Worm (Caenorhabditis elegans) whole organism, early embryonic: Measurements from ENCODE around the gene K03B8.11.

ENCODE experiments used
- B0310.2 ChIP-seq: sonication (generic microtip); optimal IDR thresholded peaks from 2 replicates; lab custom pipeline; 2016; ENCODE audit warnings: mild to moderate bottlenecking, missing genetic modification characterization, missing compliant biosample characterization
- F13C5.2 ChIP-seq: sonication (generic microtip); optimal IDR thresholded peaks from 2 replicates; lab custom pipeline; 2017; ENCODE audit warnings: mild to moderate bottlenecking, missing genetic modification characterization, inconsistent platforms, missing compliant biosample characterization
- aly-1 ChIP-seq: sonication (generic microtip); optimal IDR thresholded peaks from 2 replicates; lab custom pipeline; 2016; ENCODE audit warnings: missing genetic modification characterization, missing compliant biosample characterization
- ama-1 ChIP-seq: fragments of 150-350 bp; optimal IDR thresholded peaks from 2 replicates; lab custom pipeline; 2014
- ceh-13 ChIP-seq: fragments of 200-800 bp; sonication (Bioruptor generic); optimal IDR thresholded peaks from 2 replicates; lab custom pipeline; 2018; ENCODE audit warnings: mild to moderate bottlenecking, missing genetic modification characterization, missing compliant biosample characterization
- ceh-36 ChIP-seq: sonication (generic microtip); optimal IDR thresholded peaks from 2 replicates; lab custom pipeline; 2016; ENCODE audit warnings: missing genetic modification characterization, inconsistent platforms, missing compliant biosample characterization
- ets-7 ChIP-seq: sonication (generic microtip); optimal IDR thresholded peaks from 2 replicates; lab custom pipeline; 2016; ENCODE audit warnings: missing genotype, missing genetic modification characterization, missing compliant biosample characterization
- flt-1 ChIP-seq: fragments of 200-800 bp; sonication (Bioruptor generic); IDR thresholded peaks from 2 replicates; pipeline ENCODE4 v1.3.6; 2022; ENCODE audit warnings: missing genetic modification characterization, missing compliant biosample characterization
- hmbx-1 ChIP-seq: sonication (generic microtip); optimal IDR thresholded peaks from 2 replicates; lab custom pipeline; 2016; ENCODE audit warnings: mild to moderate bottlenecking, missing genetic modification characterization, missing compliant biosample characterization
- hmg-4 ChIP-seq: fragments of 200-800 bp; sonication (Bioruptor generic); optimal IDR thresholded peaks from 2 replicates; lab custom pipeline; 2018; ENCODE audit warnings: mild to moderate bottlenecking, missing genetic modification characterization, missing compliant biosample characterization
- hnd-1 ChIP-seq: sonication (generic microtip); optimal IDR thresholded peaks from 2 replicates; lab custom pipeline; 2016; ENCODE audit warnings: missing genetic modification characterization, missing compliant biosample characterization
- pes-1 ChIP-seq: fragments of 200-800 bp; sonication (Bioruptor generic); IDR thresholded peaks from 2 replicates; pipeline ENCODE4 v1.3.6; 2022; ENCODE audit warnings: missing genetic modification reagents, missing genetic modification characterization, missing compliant biosample characterization
- scrt-1 ChIP-seq: fragments of 200-800 bp; sonication (Bioruptor generic); IDR thresholded peaks from 2 replicates; pipeline ENCODE4 v1.3.6; 2022; ENCODE audit warnings: missing genetic modification characterization, missing compliant biosample characterization
- sea-1 ChIP-seq: fragments of 200-800 bp; sonication (Bioruptor generic); conservative IDR thresholded peaks from 2 replicates; pipeline ENCODE4 v1.3.6; 2022; ENCODE audit warnings: missing genetic modification characterization, missing compliant biosample characterization
- tbx-11 ChIP-seq: fragments of 200-800 bp; sonication (Bioruptor generic); IDR thresholded peaks from 2 replicates; pipeline ENCODE4 v1.3.6; 2022; ENCODE audit warnings: missing genetic modification characterization, missing compliant biosample characterization
- tbx-37 ChIP-seq: fragments of 200-800 bp; sonication (Bioruptor generic); conservative IDR thresholded peaks from 2 replicates; pipeline ENCODE4 v1.3.6; 2022; ENCODE audit warnings: missing genetic modification reagents, missing genetic modification characterization, missing compliant biosample characterization
- tra-4 ChIP-seq: sonication (generic microtip); optimal IDR thresholded peaks from 2 replicates; lab custom pipeline; 2017; ENCODE audit warnings: missing genetic modification characterization, missing compliant biosample characterization

Gene K03B8.11

ce11 chrV:11354264-11354663 lies 36.0 kb downstream of the K03B8.11 start:
- TF ChIP-seq tbx-37: no peak

ce11 chrV:11352893-11353292 lies 37.4 kb downstream of the K03B8.11 start, which contains the start of gene npr-25:
npr-25 (minus strand) TSS chrV:11352993.
- TF ChIP-seq ceh-36 (tag; lab: Kevin White, UChicago) (no peak), tbx-37 (no peak), B0310.2 (no peak), tra-4 (tag; lab: Kevin White, UChicago) (no peak)

- no peak for TF ChIP-seq ceh-13 (GFP tag; lab: Kevin White, UChicago)
- no peak for TF ChIP-seq F13C5.2 (tag; lab: Kevin White, UChicago)
- TF ChIP-seq ceh-36 (tag; lab: Kevin White, UChicago): no peak
- no peak for TF ChIP-seq scrt-1 (GFP tag; lab: Robert Waterston, UW)
- TF ChIP-seq tbx-11: no peak
- no peak for TF ChIP-seq aly-1 (tag; lab: Kevin White, UChicago)
- TF ChIP-seq tra-4 (tag; lab: Kevin White, UChicago): no peak
- no peak for TF ChIP-seq hmbx-1 (tag; lab: Kevin White, UChicago)
- TF ChIP-seq pes-1 (GFP tag; lab: Robert Waterston, UW): no peak
Measured at ce11 chrV:11351263-11351662, 39.0 kb downstream of the K03B8.11 start.

ce11 chrV:11346912-11347311 lies 43.4 kb downstream of the K03B8.11 start, which contains the start of gene grl-7:
grl-7 (minus strand) TSS chrV:11347012.
- TF ChIP-seq ceh-36 (tag; lab: Kevin White, UChicago): no peak
- no peak for TF ChIP-seq ceh-13 (GFP tag; lab: Kevin White, UChicago)
- TF ChIP-seq aly-1 (tag; lab: Kevin White, UChicago): no peak
- no peak for TF ChIP-seq scrt-1 (GFP tag; lab: Robert Waterston, UW)
- TF ChIP-seq hmg-4 (GFP tag; lab: Kevin White, UChicago): no peak
- no peak for TF ChIP-seq ama-1 (lab: Kevin White, UChicago)
- no peak for TF ChIP-seq sea-1 (GFP tag; lab: Robert Waterston, UW)
- TF ChIP-seq tbx-37: no peak
- TF ChIP-seq pes-1 (GFP tag; lab: Robert Waterston, UW): no peak
- TF ChIP-seq F13C5.2 (tag; lab: Kevin White, UChicago): no peak
- TF ChIP-seq hmbx-1 (tag; lab: Kevin White, UChicago): no peak
- no peak for TF ChIP-seq B0310.2
- TF ChIP-seq ets-7: no peak
- TF ChIP-seq hnd-1: no peak
- TF ChIP-seq tra-4 (tag; lab: Kevin White, UChicago): no peak
- no peak for TF ChIP-seq flt-1 (GFP tag; lab: Robert Waterston, UW)
- no peak for TF ChIP-seq tbx-11

- TF ChIP-seq tbx-11 (no peak), ets-7 (no peak), ceh-13 (GFP tag; lab: Kevin White, UChicago) (no peak), sea-1 (GFP tag; lab: Robert Waterston, UW) (no peak), tbx-37 (no peak), scrt-1 (GFP tag; lab: Robert Waterston, UW) (no peak), F13C5.2 (tag; lab: Kevin White, UChicago) (no peak), hmg-4 (GFP tag; lab: Kevin White, UChicago) (no peak), hnd-1 (no peak), tra-4 (tag; lab: Kevin White, UChicago) (peak; percentile 14), B0310.2 (peak; percentile 11), aly-1 (tag; lab: Kevin White, UChicago) (no peak), hmbx-1 (tag; lab: Kevin White, UChicago) (no peak), flt-1 (GFP tag; lab: Robert Waterston, UW) (0 out of 2 replicates have a peak, but pooled peaks have one; percentile 22), pes-1 (GFP tag; lab: Robert Waterston, UW) (no peak), ceh-36 (tag; lab: Kevin White, UChicago) (no peak), ama-1 (lab: Kevin White, UChicago) (peak; percentile 60)
Measured at ce11 chrV:11344816-11345336, 45.4 kb downstream of the K03B8.11 start.

- no peak for TF ChIP-seq F13C5.2 (tag; lab: Kevin White, UChicago)
- no peak for TF ChIP-seq flt-1 (GFP tag; lab: Robert Waterston, UW)
- peak; percentile 8 for TF ChIP-seq ama-1 (lab: Kevin White, UChicago)
Measured at ce11 chrV:11344112-11344511, 46.2 kb downstream of the K03B8.11 start.

- TF ChIP-seq pes-1 (GFP tag; lab: Robert Waterston, UW) (no peak), flt-1 (GFP tag; lab: Robert Waterston, UW) (no peak), tbx-37 (no peak), ceh-36 (tag; lab: Kevin White, UChicago) (no peak), ceh-13 (GFP tag; lab: Kevin White, UChicago) (no peak), hnd-1 (no peak), tra-4 (tag; lab: Kevin White, UChicago) (no peak), B0310.2 (no peak), ama-1 (lab: Kevin White, UChicago) (no peak), hmbx-1 (tag; lab: Kevin White, UChicago) (no peak), tbx-11 (no peak), ets-7 (no peak), aly-1 (tag; lab: Kevin White, UChicago) (no peak), sea-1 (GFP tag; lab: Robert Waterston, UW) (no peak), F13C5.2 (tag; lab: Kevin White, UChicago) (no peak), scrt-1 (GFP tag; lab: Robert Waterston, UW) (no peak), hmg-4 (GFP tag; lab: Kevin White, UChicago) (no peak)
Measured at ce11 chrV:11341913-11342312, 48.4 kb downstream of the K03B8.11 start, which contains the start of gene T02E9.5. T02E9.5 (plus strand) TSS chrV:11342233.
